Fruit fly (Drosophila melanogaster) S2 (cell line): ENCODE measurements around the gene AcCoAS.

Experiments
- CG8478 ChIP-seq: fragments of >200 bp; optimal IDR thresholded peaks from 2 replicates; lab custom pipeline; 2018
- CTCF ChIP-seq, 2 experiments: fragments of >200 bp; optimal IDR thresholded peaks; 2 replicates each; lab custom pipeline; 2018

The AcCoAS gene

DNA sequence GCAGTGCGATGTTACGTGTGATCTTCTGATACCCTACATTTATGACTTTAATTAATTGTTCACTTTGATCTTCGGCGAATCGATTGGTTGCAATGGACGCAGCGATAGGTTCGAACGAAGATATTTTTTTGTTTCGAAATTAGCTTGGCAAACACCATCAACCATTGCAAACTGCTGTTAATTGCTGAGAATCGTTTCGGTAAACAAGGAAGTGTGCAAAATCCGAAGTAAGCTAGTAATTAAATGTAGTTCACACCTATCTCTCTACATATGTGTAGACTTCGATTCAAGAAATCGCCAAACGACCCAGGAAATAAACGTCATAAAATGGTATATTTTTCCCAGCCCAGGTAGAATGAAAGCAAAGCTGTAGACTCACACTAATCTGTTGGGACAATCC, 18.3 kb upstream of the AcCoAS start, which contains the start of gene CG43702:
TSS of gene CG43702 (plus strand) at position 301 of the 400 bp plus-strand sequence.
- no peak for TF ChIP-seq CG8478 (lab: Kevin White, UChicago)

DNA sequence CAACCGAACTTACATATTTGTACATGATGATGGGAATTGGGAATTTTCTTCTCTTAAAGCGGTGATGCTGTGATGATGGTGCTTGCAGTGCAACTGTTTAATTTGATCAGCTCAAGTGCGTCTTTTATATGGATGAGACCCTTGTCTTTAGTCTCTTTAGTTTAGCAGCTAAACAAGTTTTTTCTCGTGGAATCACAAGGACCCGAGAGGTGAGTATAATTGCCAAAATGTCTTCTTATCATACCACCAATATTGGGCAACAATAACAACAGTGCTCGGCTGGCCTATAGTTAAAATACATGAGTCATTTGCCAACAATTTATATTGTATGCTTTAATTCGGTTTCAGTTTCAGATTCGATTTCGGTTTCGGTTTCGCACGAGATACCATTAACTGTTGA, 17.7 kb upstream of the AcCoAS start, which contains the start of gene Edg78E:
TSS of gene Edg78E (minus strand) at position 101 of the 400 bp plus-strand sequence.
- TF ChIP-seq CG8478 (lab: Kevin White, UChicago) (no peak), CTCF (optimal IDR thresholded peaks at IDR 0.05; lab: Kevin White, UChicago) (no peak)

DNA sequence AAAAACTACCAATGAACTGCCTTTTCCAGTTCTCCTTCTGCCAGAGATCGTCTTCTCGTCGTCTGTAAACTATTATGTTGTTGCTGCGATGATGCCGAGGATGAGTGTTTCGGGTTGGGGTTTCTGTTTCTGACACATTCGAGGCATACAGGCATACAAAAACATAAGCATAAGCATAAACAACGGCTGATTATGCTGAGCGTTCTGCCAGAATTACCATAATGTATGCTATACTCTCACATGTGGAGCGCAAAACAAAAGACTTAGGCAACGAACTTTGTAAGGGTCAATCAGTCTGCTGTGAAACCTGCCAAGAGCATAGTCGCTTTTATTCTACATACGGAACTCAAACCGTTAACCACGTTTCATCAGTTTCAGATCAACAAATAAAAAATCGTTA, 14.2 kb upstream of the AcCoAS start, which contains the start of gene Cpr78Cb:
TSS of gene Cpr78Cb (plus strand) at position 291 of the 400 bp plus-strand sequence.
- no peak for TF ChIP-seq CG8478 (lab: Kevin White, UChicago)
- TF ChIP-seq CTCF (optimal IDR thresholded peaks at IDR 0.05; lab: Kevin White, UChicago): no peak

DNA sequence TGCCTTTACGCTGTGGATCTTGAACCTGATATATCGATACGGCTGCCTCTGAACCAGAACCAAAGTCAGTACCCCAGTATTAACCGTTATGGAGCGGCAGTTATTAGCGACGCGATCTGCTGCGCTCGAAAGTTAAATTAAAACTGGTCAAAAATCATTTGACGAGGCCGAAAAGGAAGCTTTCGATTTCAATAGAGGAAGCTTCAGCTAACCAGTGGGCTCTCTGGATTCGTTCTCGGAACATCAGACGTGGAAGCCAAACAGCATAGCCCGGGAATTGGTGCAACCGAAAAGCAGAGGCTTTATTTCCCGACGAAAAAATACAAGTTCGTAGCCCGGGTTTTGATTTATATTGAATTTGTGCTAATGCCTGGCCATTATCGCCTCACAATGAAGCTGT, 12.7 kb upstream of the AcCoAS start, which contains the start of gene Cpr78Ca:
TSS of gene Cpr78Ca (minus strand) at position 101 of the 400 bp plus-strand sequence.
- no peak for TF ChIP-seq CG8478 (lab: Kevin White, UChicago)
- no peak for TF ChIP-seq CTCF (optimal IDR thresholded peaks at IDR 0.05; lab: Kevin White, UChicago)

DNA sequence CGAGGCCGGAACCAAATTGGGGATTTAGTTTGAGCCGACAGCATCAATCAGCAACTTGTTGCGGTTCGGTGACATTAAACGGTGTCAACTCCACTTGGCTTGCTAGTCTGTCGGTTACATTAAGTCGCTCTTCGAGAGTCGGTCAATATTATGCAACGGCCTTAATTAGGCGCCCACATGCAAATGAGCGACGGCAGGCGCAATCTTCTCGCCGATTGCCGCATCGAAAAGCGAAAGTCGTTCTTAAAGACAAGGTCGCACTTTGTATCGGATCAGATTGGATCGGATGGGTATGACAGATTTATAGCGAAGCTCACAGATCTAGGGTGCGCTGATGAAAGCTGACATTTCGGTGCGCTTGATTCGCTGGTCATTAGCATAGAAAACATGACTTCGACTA, 11.0 kb upstream of the AcCoAS start:
- TF ChIP-seq CG8478 (lab: Kevin White, UChicago) (no peak), CTCF (optimal IDR thresholded peaks at IDR 0.05; lab: Kevin White, UChicago) (no peak)

DNA sequence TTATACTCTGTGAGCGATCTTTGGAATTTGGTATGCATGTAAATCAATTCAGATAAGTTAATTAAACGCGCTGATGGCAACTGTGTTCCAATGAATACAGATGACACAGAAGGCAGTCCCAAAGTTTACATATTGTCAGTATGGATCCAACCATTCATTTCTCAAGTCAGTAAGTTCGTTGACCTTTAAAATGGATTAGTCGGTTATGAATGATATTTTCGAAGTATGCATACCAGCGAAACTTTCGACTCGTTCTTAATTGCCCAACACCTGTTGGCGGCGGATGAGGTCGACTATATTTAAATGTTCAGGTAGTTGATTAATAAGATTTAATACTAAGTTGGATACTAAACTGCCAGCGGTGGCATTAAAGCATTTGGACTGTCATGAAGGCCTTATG, 10.3 kb upstream of the AcCoAS start:
- TF ChIP-seq CG8478 (lab: Kevin White, UChicago) (no peak), CTCF (optimal IDR thresholded peaks at IDR 0.05; lab: Kevin White, UChicago) (no peak)

DNA sequence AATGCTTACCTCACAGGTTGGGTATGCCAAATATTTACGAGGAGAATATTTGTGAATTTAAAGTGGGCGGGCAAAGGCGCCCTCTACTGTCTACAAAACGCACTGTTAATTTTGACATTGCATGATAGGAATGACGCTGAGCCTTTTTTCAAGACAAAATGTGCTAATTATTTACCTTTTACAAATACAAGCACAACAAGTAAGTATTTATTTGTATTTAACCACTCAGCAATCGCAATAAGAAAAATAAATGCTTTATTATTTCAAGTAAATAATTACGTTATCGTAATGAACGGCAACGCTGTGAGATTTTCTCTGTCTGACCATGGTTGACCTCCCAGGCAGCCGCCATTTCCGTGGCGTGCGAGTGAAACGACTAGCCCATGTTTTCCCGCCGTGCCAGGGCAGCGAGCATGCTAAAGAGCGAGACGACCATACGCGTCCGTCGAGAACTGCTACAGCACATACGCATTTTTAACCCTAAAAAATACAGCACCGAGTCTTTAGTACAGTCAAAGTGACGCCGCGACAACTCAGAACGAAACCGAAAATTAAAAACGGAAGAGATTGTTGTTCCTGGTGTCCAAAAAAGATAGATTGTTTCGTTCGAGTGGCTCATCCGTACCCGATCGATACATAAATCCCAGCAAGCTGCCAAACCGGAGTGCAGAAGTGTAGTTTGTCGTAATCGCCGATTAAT, 5.7 kb upstream of the AcCoAS start, which contains the start of the genes CG12974 and pzg:
TSS of gene CG12974 (minus strand) at position 324 of the 700 bp plus-strand sequence.
TSS of gene pzg (plus strand) at position 461 of the 700 bp plus-strand sequence.
- peak; percentile 88 to 90 for TF ChIP-seq CTCF (optimal IDR thresholded peaks at IDR 0.05; lab: Kevin White, UChicago)
- no peak for TF ChIP-seq CG8478 (lab: Kevin White, UChicago)

DNA sequence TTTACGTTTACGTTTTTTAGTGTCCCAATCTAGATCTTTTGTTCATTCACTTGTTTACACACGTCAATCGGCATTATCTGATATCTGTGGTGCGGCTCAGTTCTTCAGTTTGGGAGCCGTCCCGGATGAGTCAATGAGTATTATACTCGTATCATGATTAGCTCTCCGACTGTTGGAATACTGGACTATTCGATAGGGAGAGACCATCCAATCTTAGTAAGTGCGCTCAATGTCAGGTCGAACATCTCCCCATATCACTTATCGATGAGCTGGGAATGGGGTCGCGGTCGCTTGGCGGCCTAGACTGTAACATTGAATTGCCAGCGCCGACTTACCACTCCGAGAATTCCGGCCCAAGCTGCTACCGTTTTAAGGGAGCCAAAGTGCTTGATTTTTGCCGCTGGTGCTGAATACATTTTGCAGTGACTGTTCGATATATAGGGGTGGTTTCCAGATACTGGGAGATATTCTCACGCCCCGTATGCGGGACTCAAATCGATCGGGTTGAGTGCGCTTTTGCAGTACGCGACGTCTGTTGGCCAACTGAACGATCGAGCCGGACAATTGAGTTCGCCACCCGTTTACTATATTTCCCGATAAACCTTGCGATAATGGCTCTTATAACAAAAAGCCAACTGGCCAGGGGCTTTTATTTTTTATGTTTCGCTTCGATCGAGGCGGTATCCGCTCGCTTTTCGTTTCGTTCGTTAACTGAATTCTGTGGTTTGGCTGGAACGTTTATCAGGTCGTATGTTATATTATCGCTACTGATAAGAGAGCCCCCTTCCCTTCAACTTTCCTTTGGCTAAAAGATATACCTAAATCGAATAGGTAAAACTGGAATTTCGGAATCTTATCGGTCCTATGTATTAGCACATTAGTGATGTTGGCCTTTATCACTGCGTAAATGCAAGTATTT, 4.9 kb upstream of the AcCoAS start:
- TF ChIP-seq CTCF (optimal IDR thresholded peaks at IDR 0.05; lab: Kevin White, UChicago): no peak
- no peak for TF ChIP-seq CG8478 (lab: Kevin White, UChicago)

DNA sequence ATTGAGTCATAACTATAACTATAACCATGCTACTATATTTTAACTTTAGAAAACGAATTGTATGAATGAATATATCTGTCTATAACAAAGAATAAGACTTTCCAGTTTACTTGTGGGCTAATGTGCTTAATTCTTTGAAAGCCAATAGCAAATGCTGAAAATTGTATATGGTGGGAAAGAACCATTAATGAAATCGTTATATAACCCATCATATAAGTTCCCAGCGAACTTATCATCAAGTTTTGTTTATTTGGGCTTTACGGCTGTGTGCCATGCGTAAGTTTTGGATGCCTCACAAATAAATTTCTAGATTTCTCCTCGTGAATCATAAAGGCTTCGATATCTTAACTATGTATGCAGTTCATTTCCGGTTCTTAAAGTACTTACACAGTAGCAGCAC, 3.8 kb upstream of the AcCoAS start:
- no peak for TF ChIP-seq CTCF (optimal IDR thresholded peaks at IDR 0.05; lab: Kevin White, UChicago)

DNA sequence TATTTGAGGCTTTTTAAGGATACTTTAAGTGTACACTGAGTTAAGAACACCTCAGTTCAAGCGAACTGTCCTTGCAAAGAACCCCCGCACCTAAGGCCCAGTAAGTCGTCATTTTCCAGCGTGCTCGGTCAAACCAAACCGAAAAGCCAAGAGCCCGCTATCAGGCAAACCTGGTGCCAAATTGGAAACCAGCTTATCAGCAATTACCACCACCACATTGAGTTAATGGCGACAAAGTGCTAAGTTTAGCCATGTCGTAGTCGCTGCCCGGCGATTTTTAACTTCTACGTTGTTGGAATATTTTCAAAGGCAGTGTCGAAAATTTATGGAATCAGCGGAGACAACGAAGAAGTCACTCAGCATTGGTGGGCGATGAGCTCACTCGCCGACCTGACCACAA, 2.7 kb upstream of the AcCoAS start:
- TF ChIP-seq CTCF (optimal IDR thresholded peaks at IDR 0.05; lab: Kevin White, UChicago): no peak
- no peak for TF ChIP-seq CG8478 (lab: Kevin White, UChicago)

DNA sequence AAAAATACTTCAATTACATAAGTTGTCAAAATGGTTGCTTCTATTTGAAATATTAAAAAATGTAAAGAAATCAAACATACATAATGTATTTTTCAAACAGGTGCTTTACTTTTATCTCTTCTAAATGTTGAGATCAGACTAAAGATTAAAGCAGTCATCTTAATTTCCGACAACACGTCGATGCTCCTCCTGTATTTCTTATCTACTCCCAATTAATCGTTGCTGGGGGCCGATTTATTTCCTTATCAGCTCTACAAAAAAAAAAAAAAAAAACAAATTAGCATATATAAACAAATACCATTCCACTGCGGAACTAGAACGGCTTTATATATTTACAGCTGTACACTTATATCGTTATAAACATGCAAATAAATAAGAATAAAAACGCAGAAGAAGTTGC, 1.7 kb upstream of the AcCoAS start:
- TF ChIP-seq CTCF (optimal IDR thresholded peaks at IDR 0.05; lab: Kevin White, UChicago) (no peak), CG8478 (lab: Kevin White, UChicago) (no peak)

DNA sequence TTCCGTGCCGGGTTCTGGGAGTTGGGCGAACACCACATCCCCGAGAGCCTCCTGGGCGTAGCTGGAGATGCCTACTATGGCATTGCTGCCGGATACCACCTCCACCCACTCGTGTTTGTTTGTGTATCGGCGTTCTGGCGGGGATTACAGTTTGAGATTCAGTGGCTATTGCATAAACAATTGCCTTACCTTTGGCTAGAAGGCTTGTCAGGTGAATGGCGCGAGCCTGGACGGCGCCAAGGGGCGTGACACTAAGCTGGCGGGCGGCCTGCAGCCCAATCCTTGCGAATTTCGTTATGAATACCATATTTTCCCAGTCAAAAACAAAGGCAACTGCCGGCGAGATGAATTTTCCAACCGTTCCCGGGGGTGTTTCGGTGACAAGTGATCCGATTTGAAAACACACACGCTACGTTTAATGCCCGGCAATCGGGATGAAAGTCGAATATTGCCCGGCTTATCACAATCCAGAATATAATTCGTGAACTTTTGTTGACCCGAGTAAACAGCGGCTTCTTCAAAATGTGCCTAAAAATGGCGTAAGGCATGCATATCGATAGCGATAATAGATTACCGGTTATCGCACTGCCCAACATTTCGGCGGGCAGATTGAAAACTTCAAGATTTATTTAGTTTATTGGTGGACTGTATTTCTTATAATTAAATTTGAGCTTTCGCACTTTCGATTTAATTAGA, 1.1 kb upstream of the AcCoAS start, which contains the start of gene ppl:
TSS of gene ppl (minus strand) at position 511 of the 696 bp plus-strand sequence.
- TF ChIP-seq CG8478 (lab: Kevin White, UChicago): no peak
- peak in 1 of 2 experiments; percentile 18 for TF ChIP-seq CTCF (optimal IDR thresholded peaks at IDR 0.05; lab: Kevin White, UChicago)

DNA sequence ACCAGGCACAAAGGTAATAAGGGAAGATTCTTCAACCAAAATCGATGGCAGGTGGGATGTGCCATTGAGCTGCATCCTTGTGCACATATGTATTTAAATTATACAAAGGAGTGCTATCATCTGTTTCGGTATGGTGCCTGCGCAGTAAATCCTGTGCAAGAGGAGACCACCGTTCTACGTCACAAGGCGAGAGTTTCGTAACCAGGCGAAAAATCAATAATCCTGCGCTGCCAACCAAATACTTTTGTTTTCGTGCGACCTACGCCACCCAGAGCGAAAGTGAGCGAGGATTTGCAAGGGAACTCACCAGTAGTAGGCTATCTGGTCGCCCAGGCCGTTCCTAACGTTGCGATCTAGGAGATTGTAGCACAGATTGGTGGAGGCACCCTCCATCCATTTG, 875 bp downstream of the AcCoAS start:
- TF ChIP-seq CG8478 (lab: Kevin White, UChicago) (no peak), CTCF (optimal IDR thresholded peaks at IDR 0.05; lab: Kevin White, UChicago) (no peak)

DNA sequence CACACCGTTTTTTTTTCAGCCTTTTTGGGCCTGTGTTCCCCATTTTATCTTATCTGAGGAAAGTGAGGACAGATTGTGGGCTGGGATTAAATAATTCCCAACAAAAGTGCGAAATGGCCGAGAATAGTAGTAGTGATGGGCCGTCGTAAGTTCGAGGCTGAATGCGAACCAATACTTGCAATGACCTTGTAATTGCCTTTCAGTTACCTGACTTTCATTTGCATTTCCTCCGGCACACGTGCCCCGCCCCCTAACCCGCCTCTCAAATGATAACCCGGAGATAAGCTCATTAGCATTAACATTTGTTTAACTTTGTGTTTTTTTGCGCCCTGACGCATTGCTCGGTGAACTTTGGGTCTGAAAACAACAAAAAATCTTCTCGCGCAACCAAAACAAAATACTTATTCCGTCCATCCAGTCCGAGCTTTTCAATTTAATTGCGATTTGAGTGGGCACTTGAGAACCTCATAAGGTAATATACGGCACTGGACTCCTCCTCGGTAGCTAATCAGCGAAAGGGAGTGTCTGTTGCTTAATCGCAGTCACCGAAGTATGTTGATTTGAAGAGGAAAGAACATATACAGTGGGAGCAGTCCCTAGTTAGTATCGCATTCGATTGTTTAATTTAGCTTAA, 2.0 kb downstream of the AcCoAS start:
- no peak for TF ChIP-seq CTCF (optimal IDR thresholded peaks at IDR 0.05; lab: Kevin White, UChicago)
- no peak for TF ChIP-seq CG8478 (lab: Kevin White, UChicago)
